Fruit fly (Drosophila melanogaster): ENCODE data around the gene Pcmt.

DNA sequence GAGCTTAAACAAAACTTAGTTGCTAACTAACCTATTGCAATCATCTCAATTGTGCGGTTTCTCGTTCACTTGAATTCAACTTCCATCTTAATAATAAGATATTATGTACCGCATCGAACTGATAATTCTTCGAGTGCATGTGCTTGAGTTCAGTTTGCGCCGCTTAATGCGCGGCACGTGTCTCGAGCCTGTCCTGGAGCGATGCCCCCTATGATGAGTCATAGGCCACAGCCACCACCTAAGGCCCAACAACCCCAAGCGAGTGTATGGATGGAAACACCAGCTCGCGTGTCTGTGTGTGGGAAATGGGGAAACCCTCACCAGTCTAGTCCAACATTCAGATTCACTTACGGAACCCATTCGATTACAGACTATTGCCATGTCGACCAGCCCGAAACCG is 19.8 kb upstream of the Pcmt start:
- TF ChIP-seq psq (optimal IDR thresholded peaks at IDR 0.05) (no peak), ttk (optimal IDR thresholded peaks at IDR 0.05) (no peak), Sin3A (optimal IDR thresholded peaks at IDR 0.05) (no peak), insv (optimal IDR thresholded peaks at IDR 0.05) (no peak), h (optimal IDR thresholded peaks at IDR 0.05) (no peak), Myc (optimal IDR thresholded peaks at IDR 0.05) (no peak)
